Fruit fly (Drosophila melanogaster) whole organism, embryonic: Measurements from ENCODE around the gene Arpc1.

ENCODE experiments used
- Abd-B ChIP-seq: fragments of 200-800 bp; sonication (Bioruptor generic); optimal IDR thresholded peaks from 2 replicates; lab custom pipeline; 2018; ENCODE audit warnings: missing biosample characterization, mild to moderate bottlenecking, missing genetic modification characterization, moderate library complexity
- CG10209 ChIP-seq: fragments of 200-800 bp; sonication (Bioruptor generic); optimal IDR thresholded peaks from 3 replicates; lab custom pipeline; 2017; ENCODE audit warnings: missing biosample characterization, mild to moderate bottlenecking, missing genetic modification characterization, missing genetic modification reagents
- CG11456 ChIP-seq: fragments of 200-800 bp; sonication (Bioruptor generic); IDR thresholded peaks from 3 replicates; pipeline ENCODE4 v1.3.6; 2022; ENCODE audit warnings: missing biosample characterization, missing genetic modification characterization
- CG13123 ChIP-seq: fragments of 200-800 bp; sonication (Bioruptor generic); optimal IDR thresholded peaks from 2 replicates; lab custom pipeline; 2016; ENCODE audit warnings: missing biosample characterization, missing genetic modification characterization
- CG13287 ChIP-seq: fragments of 200-800 bp; sonication (Bioruptor generic); IDR thresholded peaks from 2 replicates; pipeline ENCODE4 v1.3.6; 2022; ENCODE audit warnings: missing biosample characterization, missing genetic modification characterization; ENCODE audit not compliant: partially characterized antibody
- CG13296 ChIP-seq: fragments of 200-800 bp; sonication (Bioruptor generic); optimal IDR thresholded peaks from 3 replicates; lab custom pipeline; 2018; ENCODE audit warnings: missing biosample characterization, mild to moderate bottlenecking, missing genetic modification characterization
- CG13775 ChIP-seq: fragments of 200-800 bp; sonication (Bioruptor generic); optimal IDR thresholded peaks from 3 replicates; lab custom pipeline; 2017; ENCODE audit warnings: missing biosample characterization, mild to moderate bottlenecking, missing genetic modification characterization
- CG14965 ChIP-seq: fragments of 200-800 bp; sonication (Bioruptor generic); optimal IDR thresholded peaks from 2 replicates; lab custom pipeline; 2016; ENCODE audit warnings: missing biosample characterization, missing genetic modification characterization, borderline replicate concordance
- CG2116 ChIP-seq: fragments of 200-800 bp; sonication (Bioruptor generic); optimal IDR thresholded peaks from 3 replicates; lab custom pipeline; 2018; ENCODE audit warnings: missing biosample characterization, mild to moderate bottlenecking, missing genetic modification characterization
- CG3065 ChIP-seq: fragments of 200-800 bp; sonication (Bioruptor generic); optimal IDR thresholded peaks from 2 replicates; lab custom pipeline; 2016; ENCODE audit warnings: missing biosample characterization, missing genetic modification characterization
- CG33557 ChIP-seq: fragments of 200-800 bp; sonication (Bioruptor generic); optimal IDR thresholded peaks from 2 replicates; lab custom pipeline; 2019; ENCODE audit warnings: missing biosample characterization, mild to moderate bottlenecking, missing genetic modification characterization, moderate library complexity
- CG4360 ChIP-seq: fragments of 200-800 bp; sonication (Bioruptor generic); IDR thresholded peaks from 2 replicates; pipeline ENCODE4 v1.3.6; 2022; ENCODE audit warnings: missing biosample characterization, missing genetic modification characterization
- CG6175 ChIP-seq: fragments of 200-800 bp; sonication (Bioruptor generic); IDR thresholded peaks from 3 replicates; pipeline ENCODE4 v1.3.6; 2022; ENCODE audit warnings: missing biosample characterization, missing genetic modification characterization
- CG6765 ChIP-seq: fragments of 200-800 bp; sonication (Bioruptor generic); optimal IDR thresholded peaks from 3 replicates; lab custom pipeline; 2017; ENCODE audit warnings: missing biosample characterization, mild to moderate bottlenecking, missing genetic modification characterization
- CG7357 ChIP-seq: fragments of 200-800 bp; sonication (Bioruptor generic); IDR thresholded peaks from 3 replicates; pipeline ENCODE4 v1.3.6; 2022; ENCODE audit warnings: missing biosample characterization, missing genetic modification characterization
- CG7745 ChIP-seq: fragments of 200-800 bp; sonication (Bioruptor generic); optimal IDR thresholded peaks from 2 replicates; lab custom pipeline; 2018; ENCODE audit warnings: missing biosample characterization, mild to moderate bottlenecking, missing genetic modification characterization, moderate library complexity
- CG7786 ChIP-seq: fragments of 200-800 bp; sonication (Bioruptor generic); optimal IDR thresholded peaks from 2 replicates; lab custom pipeline; 2016; ENCODE audit warnings: missing biosample characterization, missing genetic modification characterization
- CG8089 ChIP-seq: fragments of 200-800 bp; sonication (Bioruptor generic); optimal IDR thresholded peaks from 3 replicates; lab custom pipeline; 2016; ENCODE audit warnings: missing biosample characterization, missing genetic modification characterization
- CG8388 ChIP-seq: fragments of 200-800 bp; sonication (Bioruptor generic); optimal IDR thresholded peaks from 2 replicates; lab custom pipeline; 2019; ENCODE audit warnings: missing biosample characterization, mild to moderate bottlenecking, missing genetic modification characterization, moderate library complexity
- CG9817 ChIP-seq: fragments of 200-800 bp; sonication (Bioruptor generic); optimal IDR thresholded peaks from 2 replicates; lab custom pipeline; 2018; ENCODE audit warnings: missing biosample characterization, mild to moderate bottlenecking, missing genetic modification characterization, moderate library complexity
- CG9932 ChIP-seq: fragments of 200-800 bp; sonication (Bioruptor generic); IDR thresholded peaks from 2 replicates; pipeline ENCODE4 v1.3.6; 2022; ENCODE audit warnings: missing biosample characterization, missing genetic modification characterization
- Dad ChIP-seq: fragments of 200-800 bp; sonication (Bioruptor generic); optimal IDR thresholded peaks from 3 replicates; lab custom pipeline; 2016; ENCODE audit warnings: missing biosample characterization, missing genetic modification characterization
- Dip2 ChIP-seq: fragments of 200-800 bp; sonication (Bioruptor generic); IDR thresholded peaks from 2 replicates; pipeline ENCODE4 v1.3.6; 2022; ENCODE audit warnings: missing biosample characterization, missing genetic modification characterization
- E2f1 ChIP-seq: fragments of 200-800 bp; sonication (Bioruptor generic); IDR thresholded peaks from 2 replicates; pipeline ENCODE4 v1.3.6; 2022; ENCODE audit warnings: missing biosample characterization, missing genetic modification characterization
- Elba2 ChIP-seq: fragments of 200-800 bp; sonication (Bioruptor generic); optimal IDR thresholded peaks from 3 replicates; lab custom pipeline; 2016; ENCODE audit warnings: missing biosample characterization, missing genetic modification characterization
- Ets65A ChIP-seq: fragments of 200-800 bp; sonication (Bioruptor generic); peaks from one replicate; lab custom pipeline; 2016; ENCODE audit warnings: missing biosample characterization, missing genetic modification characterization
- Fer3 ChIP-seq: fragments of 200-800 bp; sonication (Bioruptor generic); optimal IDR thresholded peaks from 2 replicates; lab custom pipeline; 2018; ENCODE audit warnings: missing biosample characterization, mild to moderate bottlenecking, missing genetic modification characterization, moderate library complexity
- HLH4C ChIP-seq: fragments of 200-800 bp; sonication (Bioruptor generic); IDR thresholded peaks from 3 replicates; pipeline ENCODE4 v1.3.6; 2022; ENCODE audit warnings: missing biosample characterization, missing genetic modification characterization; ENCODE audit not compliant: partially characterized antibody
- HLHmδ ChIP-seq: fragments of 200-800 bp; sonication (Bioruptor generic); optimal IDR thresholded peaks from 2 replicates; lab custom pipeline; 2018; ENCODE audit warnings: missing biosample characterization, mild to moderate bottlenecking, missing genetic modification characterization, moderate library complexity
- NFAT ChIP-seq: fragments of 200-800 bp; sonication (Bioruptor generic); IDR thresholded peaks from 2 replicates; pipeline ENCODE4 v1.3.6; 2022; ENCODE audit warnings: missing biosample characterization, missing genetic modification characterization
- Nf-YB ChIP-seq: fragments of 200-800 bp; sonication (Bioruptor generic); optimal IDR thresholded peaks from 3 replicates; lab custom pipeline; 2019; ENCODE audit warnings: missing biosample characterization, mild to moderate bottlenecking, missing genetic modification characterization, moderate library complexity
- Six4 ChIP-seq: fragments of 200-800 bp; sonication (Bioruptor generic); optimal IDR thresholded peaks from 2 replicates; lab custom pipeline; 2016; ENCODE audit warnings: missing biosample characterization, missing genetic modification characterization
- Sox100B ChIP-seq: fragments of 200-800 bp; sonication (Bioruptor generic); optimal IDR thresholded peaks from 3 replicates; lab custom pipeline; 2018; ENCODE audit warnings: missing biosample characterization, mild to moderate bottlenecking, missing genetic modification characterization
- TFAM ChIP-seq: fragments of 200-800 bp; sonication (Bioruptor generic); optimal IDR thresholded peaks from 2 replicates; lab custom pipeline; 2017; ENCODE audit warnings: missing biosample characterization, missing genetic modification characterization, inconsistent platforms
- Taf1 ChIP-seq: fragments of 200-800 bp; sonication (Bioruptor generic); IDR thresholded peaks from 2 replicates; pipeline ENCODE4 v1.3.6; 2022; ENCODE audit warnings: missing biosample characterization, missing genetic modification characterization
- az2 ChIP-seq: fragments of 200-800 bp; sonication (Bioruptor generic); optimal IDR thresholded peaks from 3 replicates; lab custom pipeline; 2016; ENCODE audit warnings: missing biosample characterization, missing genetic modification characterization
- bigmax ChIP-seq: fragments of 200-800 bp; sonication (Bioruptor generic); optimal IDR thresholded peaks from 2 replicates; lab custom pipeline; 2018; ENCODE audit warnings: missing biosample characterization, mild to moderate bottlenecking, missing genetic modification characterization
- corto ChIP-seq: fragments of 200-800 bp; sonication (Bioruptor generic); optimal IDR thresholded peaks from 2 replicates; lab custom pipeline; 2016; ENCODE audit warnings: missing biosample characterization, mild to moderate bottlenecking, missing genetic modification characterization, moderate library complexity
- cwo ChIP-seq: fragments of 200-800 bp; sonication (Bioruptor generic); optimal IDR thresholded peaks from 3 replicates; lab custom pipeline; 2017; ENCODE audit warnings: missing biosample characterization, missing genetic modification characterization, mild to moderate bottlenecking, moderate library complexity, missing genetic modification reagents
- danr ChIP-seq: fragments of 200-800 bp; sonication (Bioruptor generic); IDR thresholded peaks from 2 replicates; pipeline ENCODE4 v1.3.6; 2022; ENCODE audit warnings: missing biosample characterization, missing genetic modification characterization
- exex ChIP-seq: fragments of 200-800 bp; sonication (Bioruptor generic); optimal IDR thresholded peaks from 4 replicates; lab custom pipeline; 2018; ENCODE audit warnings: missing biosample characterization, mild to moderate bottlenecking, missing genetic modification characterization, moderate library complexity
- grn ChIP-seq: fragments of 200-800 bp; sonication (Bioruptor generic); optimal IDR thresholded peaks from 3 replicates; lab custom pipeline; 2017; ENCODE audit warnings: missing biosample characterization, missing genetic modification characterization
- gro ChIP-seq: fragments of 200-800 bp; sonication (Bioruptor generic); optimal IDR thresholded peaks from 2 replicates; lab custom pipeline; 2016; ENCODE audit warnings: missing biosample characterization, missing genetic modification characterization
- hb ChIP-seq: fragments of 200-800 bp; sonication (Bioruptor generic); IDR thresholded peaks from 3 replicates; pipeline ENCODE4 v1.3.6; 2022; ENCODE audit warnings: missing biosample characterization, missing genetic modification characterization; ENCODE audit not compliant: partially characterized antibody
- hkb ChIP-seq, 2 experiments: fragments of 200-800 bp in 1 of 2; fragments of >200 bp in 1 of 2; sonication (Bioruptor generic) in 1 of 2; IDR thresholded peaks in 1 of 2; optimal IDR thresholded peaks in 1 of 2; 2 replicates each; pipeline versions ENCODE4 v1.3.6 to Lab custom; 2017 to 2022; ENCODE audit warnings: missing biosample characterization in 1 of 2, missing genetic modification characterization in 1 of 2
- kah ChIP-seq: fragments of 200-800 bp; sonication (Bioruptor generic); optimal IDR thresholded peaks from 2 replicates; lab custom pipeline; 2018; ENCODE audit warnings: missing biosample characterization, mild to moderate bottlenecking, missing genetic modification characterization
- onecut ChIP-seq: fragments of 200-800 bp; sonication (Bioruptor generic); IDR thresholded peaks from 2 replicates; pipeline ENCODE4 v1.3.6; 2022; ENCODE audit warnings: missing biosample characterization, missing genetic modification characterization
- psq ChIP-seq: fragments of 200-800 bp; sonication (Bioruptor generic); optimal IDR thresholded peaks from 2 replicates; lab custom pipeline; 2017; ENCODE audit warnings: missing biosample characterization, missing genetic modification characterization
- sima ChIP-seq: fragments of 200-800 bp; sonication (Bioruptor generic); optimal IDR thresholded peaks from 2 replicates; lab custom pipeline; 2016; ENCODE audit warnings: missing biosample characterization, missing genetic modification characterization
- sisA ChIP-seq: fragments of 200-800 bp; sonication (Bioruptor generic); IDR thresholded peaks from 2 replicates; pipeline ENCODE4 v1.3.6; 2022; ENCODE audit warnings: missing biosample characterization, missing genetic modification characterization
- wek ChIP-seq: fragments of 200-800 bp; sonication (Bioruptor generic); optimal IDR thresholded peaks from 3 replicates; lab custom pipeline; 2018; ENCODE audit warnings: missing biosample characterization, mild to moderate bottlenecking, missing genetic modification characterization, moderate library complexity

Arpc1 gene

DNA sequence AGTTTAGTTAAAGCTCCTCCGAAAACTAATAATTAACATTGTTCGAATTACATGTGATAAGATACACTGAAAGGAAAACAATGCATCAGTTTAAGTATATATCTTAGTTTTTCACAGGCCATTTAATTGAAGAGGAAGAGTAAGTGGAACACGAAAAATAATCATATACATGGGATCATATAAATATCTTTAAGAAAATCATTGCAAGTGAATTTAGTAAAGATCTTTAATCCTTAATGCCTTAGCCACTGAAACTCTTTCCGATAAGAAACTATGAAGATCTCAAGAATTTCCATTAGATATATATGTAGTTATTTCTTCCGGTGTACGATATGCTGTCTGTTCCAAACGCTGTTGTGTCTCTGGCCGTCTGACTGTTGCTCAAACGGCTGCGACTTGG lies 50.9 kb downstream of the Arpc1 start (continued):
- TF ChIP-seq CG9932 (GFP tag; lab: Robert Waterston, UW) (peak; percentile 32; the same call in 1 of the 2 replicates), danr (GFP tag; lab: Robert Waterston, UW) (no peak), wek (no peak), CG8388 (GFP tag; lab: Kevin White, UChicago) (peak; percentile 60), kah (GFP tag; lab: Kevin White, UChicago) (no peak), hb (GFP tag; lab: Robert Waterston, UW) (no peak), Taf1 (GFP tag; lab: Robert Waterston, UW) (peak; percentile 46; the same call in 1 of the 2 replicates), Abd-B (GFP tag; lab: Kevin White, UChicago) (peak; percentile 67), psq (GFP tag; lab: Kevin White, UChicago) (no peak), HLH4C (GFP tag; lab: Robert Waterston, UW) (no peak), Nf-YB (peak; percentile 61), CG7357 (no peak), CG6765 (GFP tag; lab: Kevin White, UChicago) (no peak), Dip2 (GFP tag; lab: Robert Waterston, UW) (no peak), CG7786 (GFP tag; lab: Kevin White, UChicago) (peak; percentile 6), hkb (optimal IDR thresholded peaks at IDR 0.05; lab: Kevin White, UChicago) (no peak), hkb (GFP tag; IDR thresholded peaks at IDR 0.05; lab: Robert Waterston, UW) (peak; percentile 69), sima (GFP tag; lab: Kevin White, UChicago) (no peak), CG33557 (GFP tag; lab: Kevin White, UChicago) (no peak), HLHmδ (no peak), Elba2 (GFP tag; lab: Kevin White, UChicago) (no peak), grn (GFP tag; lab: Kevin White, UChicago) (no peak), CG7745 (tag; lab: Kevin White, UChicago) (no peak), exex (tag; lab: Kevin White, UChicago) (no peak), bigmax (GFP tag; lab: Kevin White, UChicago) (no peak), CG13296 (GFP tag; lab: Kevin White, UChicago) (peak; percentile 18), Fer3 (peak; percentile 38), sisA (GFP tag; lab: Robert Waterston, UW) (peak; percentile 59), CG13123 (GFP tag; lab: Kevin White, UChicago) (no peak), onecut (peak; percentile 24; the same call in 1 of the 2 replicates), CG9817 (peak; percentile 41), corto (GFP tag; lab: Kevin White, UChicago) (no peak), NFAT (GFP tag; lab: Robert Waterston, UW) (no peak), E2f1 (GFP tag; lab: Robert Waterston, UW) (peak; percentile 53), CG13287 (GFP tag; lab: Robert Waterston, UW) (no peak), az2 (GFP tag; lab: Kevin White, UChicago) (peak; percentile 20), Dad (GFP tag; lab: Kevin White, UChicago) (peak; percentile 43), CG10209 (GFP tag; lab: Kevin White, UChicago) (peak; percentile 73), CG13775 (GFP tag; lab: Kevin White, UChicago) (peak; percentile 40), CG6175 (no peak), cwo (GFP tag; lab: Kevin White, UChicago) (peak; percentile 41), Ets65A (peak; percentile 93), Sox100B (GFP tag; lab: Kevin White, UChicago) (peak; percentile 68), CG3065 (no peak), TFAM (GFP tag; lab: Kevin White, UChicago) (no peak), CG11456 (no peak), gro (GFP tag; lab: Kevin White, UChicago) (peak; percentile 62), Six4 (GFP tag; lab: Kevin White, UChicago) (peak; percentile 5), CG4360 (GFP tag; lab: Robert Waterston, UW) (no peak), CG2116 (peak; percentile 29), CG14965 (GFP tag; lab: Kevin White, UChicago) (no peak), CG8089 (GFP tag; lab: Kevin White, UChicago) (no peak)
